Worm (Caenorhabditis elegans): ENCODE results near the gene C17H12.11.
A peak's percentile ranks its signal among the peaks of the same experiment; 100 is the strongest.

C17H12.11 gene

DNA sequence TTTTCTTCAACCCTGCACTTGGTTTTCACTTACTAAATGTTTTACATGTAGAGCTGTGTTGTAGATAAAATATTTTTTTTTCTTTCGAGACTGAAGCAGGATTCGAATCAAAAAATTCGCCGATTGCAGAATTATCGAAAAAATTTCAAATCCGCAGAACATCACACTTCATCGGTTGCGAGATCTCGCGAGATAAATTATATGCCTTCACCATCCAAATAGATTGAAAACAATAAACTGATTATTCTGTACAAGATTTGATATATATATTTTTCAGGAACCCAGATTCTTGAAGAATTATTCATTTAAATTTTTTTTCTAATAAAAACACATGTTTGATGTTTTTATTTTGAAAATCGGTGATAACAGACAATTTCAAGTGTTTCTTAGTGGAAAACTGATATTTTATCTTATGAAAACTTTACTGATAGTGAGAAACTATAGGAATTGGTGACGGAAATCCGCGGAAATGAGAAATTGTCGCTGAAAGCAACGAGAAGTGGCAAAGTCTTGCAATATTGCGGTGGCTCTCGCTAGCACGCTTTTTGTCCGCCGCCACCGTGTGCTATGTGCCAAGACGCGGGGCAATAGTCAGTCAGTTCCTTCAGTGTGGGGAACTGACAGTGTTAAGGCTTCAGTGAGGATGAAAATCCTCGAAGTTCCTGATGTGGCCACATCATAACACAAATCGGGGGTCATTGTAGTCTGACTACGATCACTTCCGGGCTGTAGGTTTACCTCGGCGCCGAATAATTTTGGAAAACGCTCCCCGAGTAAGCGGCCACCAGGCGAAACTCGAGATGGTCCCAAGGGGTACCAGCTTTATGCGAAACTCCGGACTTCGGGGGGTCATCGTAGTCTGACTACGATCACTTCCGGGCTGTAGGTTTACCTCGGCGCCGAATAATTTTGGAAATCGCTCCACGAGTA, 9.5 kb upstream of the C17H12.11 start (continued):
- TF ChIP-seq lin-15B (tag; optimal IDR thresholded peaks at IDR 0.05) (no peak), lin-13 (GFP tag; optimal IDR thresholded peaks at IDR 0.05) (no peak), lir-3 (tag; optimal IDR thresholded peaks at IDR 0.05; ENCODE audit: poor library complexity) (no peak), dpl-1 (GFP tag; optimal IDR thresholded peaks at IDR 0.05) (no peak), zip-4 (GFP tag; optimal IDR thresholded peaks at IDR 0.05) (no peak), blmp-1 (tag; optimal IDR thresholded peaks at IDR 0.05) (no peak), lin-35 (GFP tag; optimal IDR thresholded peaks at IDR 0.05) (peak in 1 of 2 experiments; percentile 21), ceh-82 (tag; optimal IDR thresholded peaks at IDR 0.05) (no peak), nhr-76 (tag; optimal IDR thresholded peaks at IDR 0.05) (no peak), vab-15 (tag; optimal IDR thresholded peaks at IDR 0.05) (no peak), nhr-71 (tag; optimal IDR thresholded peaks at IDR 0.05) (peak; percentile 47), isw-1 (GFP tag; IDR thresholded peaks at IDR 0.05) (no peak), nhr-85 (tag) (no peak), nhr-19 (GFP tag; conservative IDR thresholded peaks at IDR 0.05) (peak; percentile 41), fos-1 (tag; optimal IDR thresholded peaks at IDR 0.05) (no peak), rnt-1 (tag; optimal IDR thresholded peaks at IDR 0.05) (no peak), tlp-1 (tag; optimal IDR thresholded peaks at IDR 0.05) (no peak), nhr-47 (tag; optimal IDR thresholded peaks at IDR 0.05) (no peak), ets-5 (GFP tag; IDR thresholded peaks at IDR 0.05) (no peak), nhr-77 (tag; optimal IDR thresholded peaks at IDR 0.05) (no peak), pax-3 (tag; optimal IDR thresholded peaks at IDR 0.05) (no peak), lsy-2 (tag; optimal IDR thresholded peaks at IDR 0.05) (no peak), elt-2 (tag; optimal IDR thresholded peaks at IDR 0.05) (peak; percentile 2), nhr-28 (tag; optimal IDR thresholded peaks at IDR 0.05) (no peak), mef-2 (tag; optimal IDR thresholded peaks at IDR 0.05) (no peak), unc-98 (GFP tag; IDR thresholded peaks at IDR 0.05) (no peak), nhr-90 (tag; optimal IDR thresholded peaks at IDR 0.05; ENCODE audit: poor library complexity) (peak; percentile 43), nhr-20 (tag; optimal IDR thresholded peaks at IDR 0.05) (peak; percentile 32), zag-1 (tag; optimal IDR thresholded peaks at IDR 0.05) (no peak), ceh-8 (GFP tag; optimal IDR thresholded peaks at IDR 0.05) (no peak), efl-1 (optimal IDR thresholded peaks at IDR 0.05) (no peak), efl-1 (GFP tag; optimal IDR thresholded peaks at IDR 0.05 in 1 of 2) (no peak), lin-14 (GFP tag; optimal IDR thresholded peaks at IDR 0.05) (no peak), nhr-11 (tag; optimal IDR thresholded peaks at IDR 0.05) (no peak), nhr-237 (tag; optimal IDR thresholded peaks at IDR 0.05) (no peak), Y116A8C.19 (tag; optimal IDR thresholded peaks at IDR 0.05; ENCODE audit: borderline replicate concordance) (no peak)

DNA sequence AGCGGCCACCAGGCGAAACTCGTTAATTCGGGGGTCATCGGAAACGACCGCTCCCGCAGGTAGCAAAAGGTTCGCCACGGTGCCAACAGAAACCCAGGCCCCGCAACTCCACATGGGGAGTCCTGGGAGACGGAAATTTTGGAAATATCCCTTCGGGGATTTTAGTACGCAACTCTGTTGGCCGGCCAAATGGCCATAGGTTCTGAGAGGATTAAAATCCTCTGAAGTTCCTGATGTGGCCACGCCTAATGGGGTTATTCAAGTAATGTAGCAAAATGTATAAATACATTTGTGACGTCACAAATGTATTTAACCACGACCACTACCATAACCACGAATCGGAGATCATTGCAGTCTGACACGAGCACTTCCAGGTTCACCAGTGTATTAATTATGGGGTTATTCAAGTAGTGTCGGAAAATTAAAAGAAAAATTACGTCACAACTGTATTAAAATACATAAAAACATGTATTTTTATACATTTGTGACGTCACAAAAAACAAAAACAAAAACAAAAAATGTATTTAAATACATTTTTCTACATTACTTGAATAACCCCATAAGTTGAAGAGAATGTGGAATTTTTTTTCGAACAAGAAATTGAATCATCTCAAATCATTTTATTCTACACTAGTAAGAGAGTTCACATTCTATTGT, 8.7 kb upstream of the C17H12.11 start:
- TF ChIP-seq xbp-1 (tag; optimal IDR thresholded peaks at IDR 0.05): no peak
- no peak for TF ChIP-seq elt-3 (tag; optimal IDR thresholded peaks at IDR 0.05)
- TF ChIP-seq sox-4 (tag; optimal IDR thresholded peaks at IDR 0.05): no peak
- TF ChIP-seq grh-1 (GFP tag; IDR thresholded peaks at IDR 0.05): no peak
- TF ChIP-seq nhr-85 (tag): no peak
- TF ChIP-seq irx-1 (tag; optimal IDR thresholded peaks at IDR 0.05): no peak
- TF ChIP-seq aly-2 (tag; optimal IDR thresholded peaks at IDR 0.05): no peak
- no peak for TF ChIP-seq isw-1 (GFP tag; IDR thresholded peaks at IDR 0.05)
- no peak for TF ChIP-seq fkh-4 (tag; optimal IDR thresholded peaks at IDR 0.05; ENCODE audit: borderline replicate concordance)
- TF ChIP-seq C04F5.9 (tag; optimal IDR thresholded peaks at IDR 0.05): no peak
- no peak for TF ChIP-seq ceh-88 (GFP tag; IDR thresholded peaks at IDR 0.05)
